Worm (Caenorhabditis elegans): ENCODE results near the gene fmo-4.

- TF ChIP-seq ref-1 (GFP tag; conservative IDR thresholded peaks at IDR 0.05) (no peak), ztf-29 (GFP tag; IDR thresholded peaks at IDR 0.05) (no peak), flt-1 (GFP tag; IDR thresholded peaks at IDR 0.05) (no peak), klf-2 (GFP tag; conservative IDR thresholded peaks at IDR 0.05) (no peak), cog-1 (tag; optimal IDR thresholded peaks at IDR 0.05) (no peak), med-1 (GFP tag; optimal IDR thresholded peaks at IDR 0.05; ENCODE audit: insufficient read depth) (no peak), T22C8.4 (GFP tag; IDR thresholded peaks at IDR 0.05) (no peak), ztf-23 (GFP tag; IDR thresholded peaks at IDR 0.05) (no peak), tab-1 (GFP tag; IDR thresholded peaks at IDR 0.05) (no peak)
Measured at ce11 chrV:13591504-13592174, 14.9 kb downstream of the fmo-4 start, which contains the start of gene tbcb-1.
